Worm (Caenorhabditis elegans) whole organism, late embryonic: ENCODE measurements around the gene rbr-2.

ENCODE experiments used
- C08G9.2 ChIP-seq: sonication (generic microtip); optimal IDR thresholded peaks from 2 replicates; lab custom pipeline; 2016; ENCODE audit warnings: mild to moderate bottlenecking, missing genetic modification characterization, moderate library complexity, missing compliant biosample characterization
- K02D7.2 ChIP-seq: sonication (generic microtip); optimal IDR thresholded peaks from 2 replicates; lab custom pipeline; 2017; ENCODE audit warnings: mild to moderate bottlenecking, missing genetic modification characterization, missing compliant biosample characterization
- T23F11.4 ChIP-seq: fragments of 200-800 bp; sonication (Bioruptor generic); optimal IDR thresholded peaks from 2 replicates; lab custom pipeline; 2018; ENCODE audit warnings: mild to moderate bottlenecking, missing genetic modification characterization, missing compliant biosample characterization
- ama-1 ChIP-seq: fragments of 150-350 bp; optimal IDR thresholded peaks from 2 replicates; lab custom pipeline; 2014
- ceh-18 ChIP-seq: sonication (generic microtip); optimal IDR thresholded peaks from 2 replicates; lab custom pipeline; 2016; ENCODE audit warnings: missing genetic modification characterization, missing compliant biosample characterization
- ceh-2 ChIP-seq: sonication (generic microtip); optimal IDR thresholded peaks from 2 replicates; lab custom pipeline; 2016; ENCODE audit warnings: missing genotype, missing genetic modification characterization, missing compliant biosample characterization
- ceh-24 ChIP-seq: sonication (generic microtip); optimal IDR thresholded peaks from 2 replicates; lab custom pipeline; 2016; ENCODE audit warnings: mild to moderate bottlenecking, missing genetic modification characterization, missing compliant biosample characterization
- ceh-30 ChIP-seq: fragments of 150-350 bp; optimal IDR thresholded peaks from 2 replicates; lab custom pipeline; 2014; ENCODE audit warnings: missing biosample characterization, missing genetic modification characterization
- ceh-31 ChIP-seq: sonication (generic microtip); optimal IDR thresholded peaks from 2 replicates; lab custom pipeline; 2016; ENCODE audit warnings: missing genetic modification characterization, missing compliant biosample characterization
- ceh-48 ChIP-seq: sonication (generic microtip); optimal IDR thresholded peaks from 2 replicates; lab custom pipeline; 2016; ENCODE audit warnings: missing genetic modification characterization, inconsistent platforms, missing compliant biosample characterization
- che-1 ChIP-seq: sonication (generic microtip); optimal IDR thresholded peaks from 2 replicates; lab custom pipeline; 2016; ENCODE audit warnings: mild to moderate bottlenecking, missing genetic modification characterization, missing compliant biosample characterization
- elt-2 ChIP-seq: sonication (generic microtip); optimal IDR thresholded peaks from 2 replicates; lab custom pipeline; 2016; ENCODE audit warnings: missing genetic modification reagents, missing genetic modification characterization, missing compliant biosample characterization
- ets-4 ChIP-seq: sonication (generic microtip); optimal IDR thresholded peaks from 2 replicates; lab custom pipeline; 2016; ENCODE audit warnings: missing genetic modification characterization, missing compliant biosample characterization
- eyg-1 ChIP-seq: sonication (generic microtip); optimal IDR thresholded peaks from 2 replicates; lab custom pipeline; 2016; ENCODE audit warnings: missing genotype, missing genetic modification characterization, missing compliant biosample characterization
- fax-1 ChIP-seq: sonication (generic microtip); optimal IDR thresholded peaks from 2 replicates; lab custom pipeline; 2016; ENCODE audit warnings: missing genotype, missing genetic modification characterization, missing compliant biosample characterization
- fkh-10 ChIP-seq: fragments of 150-350 bp; optimal IDR thresholded peaks from 2 replicates; lab custom pipeline; 2014; ENCODE audit warnings: missing biosample characterization, missing genetic modification reagents, missing genetic modification characterization
- hlh-13 ChIP-seq: fragments of 200-800 bp; sonication (Bioruptor generic); optimal IDR thresholded peaks from 2 replicates; lab custom pipeline; 2018; ENCODE audit warnings: mild to moderate bottlenecking, missing genetic modification characterization, missing compliant biosample characterization
- hlh-15 ChIP-seq: sonication (generic microtip); optimal IDR thresholded peaks from 2 replicates; lab custom pipeline; 2016; ENCODE audit warnings: missing genetic modification characterization, missing compliant biosample characterization
- hlh-30 ChIP-seq: sonication (generic microtip); optimal IDR thresholded peaks from 2 replicates; lab custom pipeline; 2017; ENCODE audit warnings: antibody characterized with exemption, missing genetic modification characterization, missing compliant biosample characterization; ENCODE audit not compliant: insufficient read depth
- lim-6 ChIP-seq: sonication (generic microtip); optimal IDR thresholded peaks from 2 replicates; lab custom pipeline; 2016; ENCODE audit warnings: missing genetic modification characterization, missing compliant biosample characterization
- lin-11 ChIP-seq: fragments of 200-800 bp; sonication (Bioruptor generic); optimal IDR thresholded peaks from 2 replicates; lab custom pipeline; 2018; ENCODE audit warnings: mild to moderate bottlenecking, missing genetic modification characterization, missing compliant biosample characterization
- mec-3 ChIP-seq: sonication (generic microtip); optimal IDR thresholded peaks from 2 replicates; lab custom pipeline; 2016; ENCODE audit warnings: borderline replicate concordance, missing genetic modification characterization, missing compliant biosample characterization
- nfya-1 ChIP-seq: sonication (generic microtip); optimal IDR thresholded peaks from 2 replicates; lab custom pipeline; 2017; ENCODE audit warnings: missing genetic modification characterization, mild to moderate bottlenecking, missing compliant biosample characterization, antibody characterized with exemption, moderate library complexity
- nhr-11 ChIP-seq: fragments of 150-350 bp; optimal IDR thresholded peaks from 2 replicates; lab custom pipeline; 2014; ENCODE audit warnings: missing biosample characterization, missing genetic modification characterization
- npax-4 ChIP-seq: sonication (generic microtip); optimal IDR thresholded peaks from 2 replicates; lab custom pipeline; 2016; ENCODE audit warnings: missing genetic modification characterization, missing compliant biosample characterization
- pag-3 ChIP-seq: sonication (generic microtip); optimal IDR thresholded peaks from 2 replicates; lab custom pipeline; 2016; ENCODE audit warnings: missing compliant biosample characterization, missing genetic modification characterization, borderline replicate concordance
- pha-4 ChIP-seq: fragments of 150-350 bp; optimal IDR thresholded peaks from 2 replicates; lab custom pipeline; 2018; ENCODE audit warnings: missing biosample characterization, missing genetic modification reagents, missing genetic modification characterization
- sox-2 ChIP-seq: fragments of 200-800 bp; sonication (Bioruptor generic); IDR thresholded peaks from 2 replicates; pipeline ENCODE4 v1.3.6; 2022; ENCODE audit warnings: missing genetic modification reagents, missing genetic modification characterization, missing compliant biosample characterization
- sox-4 ChIP-seq: sonication (generic microtip); optimal IDR thresholded peaks from 2 replicates; lab custom pipeline; 2017; ENCODE audit warnings: mild to moderate bottlenecking, missing genetic modification characterization, inconsistent platforms, missing compliant biosample characterization
- tbx-2 ChIP-seq: sonication (generic microtip); optimal IDR thresholded peaks from 2 replicates; lab custom pipeline; 2016; ENCODE audit warnings: missing genetic modification characterization, missing compliant biosample characterization
- ttx-3 ChIP-seq: sonication (generic microtip); optimal IDR thresholded peaks from 2 replicates; lab custom pipeline; 2016; ENCODE audit warnings: missing genetic modification reagents, missing genetic modification characterization, missing compliant biosample characterization
- unc-42 ChIP-seq: sonication (generic microtip); optimal IDR thresholded peaks from 2 replicates; lab custom pipeline; 2016; ENCODE audit warnings: missing genotype, missing genetic modification characterization, missing compliant biosample characterization
- unc-55 ChIP-seq: sonication (generic microtip); optimal IDR thresholded peaks from 2 replicates; lab custom pipeline; 2017; ENCODE audit warnings: missing biosample characterization, missing genetic modification reagents, missing genetic modification characterization
- unc-86 ChIP-seq: sonication (generic microtip); optimal IDR thresholded peaks from 2 replicates; lab custom pipeline; 2016; ENCODE audit warnings: missing genetic modification characterization, missing compliant biosample characterization
- zip-5 ChIP-seq: sonication (generic microtip); optimal IDR thresholded peaks from 2 replicates; lab custom pipeline; 2016; ENCODE audit warnings: missing genetic modification characterization, missing compliant biosample characterization
- ztf-16 ChIP-seq: sonication (generic microtip); optimal IDR thresholded peaks from 2 replicates; lab custom pipeline; 2017; ENCODE audit warnings: missing genetic modification characterization, missing compliant biosample characterization

Gene rbr-2

DNA sequence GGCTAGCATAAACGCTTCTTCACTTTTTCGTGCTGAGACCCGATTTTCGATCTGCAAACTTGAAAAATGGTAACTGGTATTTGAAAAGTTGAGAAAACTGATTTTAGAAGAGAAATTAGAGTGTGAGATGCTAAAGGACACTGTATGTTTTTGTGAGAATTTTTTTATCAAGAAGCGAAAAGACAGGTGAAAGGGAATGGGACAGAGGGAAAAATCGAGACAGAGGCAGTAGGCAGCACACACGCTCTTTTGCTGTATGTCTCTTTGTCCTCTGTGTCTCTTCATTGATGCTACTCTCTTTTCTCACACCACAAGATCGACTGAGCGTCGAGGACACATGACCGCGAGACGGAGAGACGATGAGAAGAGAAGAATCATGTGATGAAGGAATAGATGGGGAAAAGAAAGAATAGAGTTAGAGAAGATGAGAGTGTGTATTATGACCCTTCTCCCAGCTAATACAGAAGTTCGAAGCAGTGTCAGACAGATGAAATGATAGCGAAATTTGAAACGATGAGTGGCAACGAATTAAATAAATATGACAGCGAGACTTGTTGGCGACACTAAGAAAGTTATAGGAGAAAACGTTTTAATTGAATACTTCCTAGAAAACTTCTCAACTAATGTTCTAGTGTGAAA, 16.1 kb downstream of the rbr-2 start, which contains the start of gene lgg-2 (continued):
- no peak for TF ChIP-seq ceh-24 (tag; lab: Kevin White, UChicago)
- no peak for TF ChIP-seq npax-4 (tag; lab: Kevin White, UChicago)
- TF ChIP-seq ets-4 (tag; lab: Kevin White, UChicago), result peak; percentile 29
- no peak for TF ChIP-seq sox-2 (GFP tag; lab: Robert Waterston, UW)
- TF ChIP-seq ceh-2 (tag; lab: Kevin White, UChicago), result no peak
- peak; percentile 37 for TF ChIP-seq elt-2 (tag; lab: Kevin White, UChicago)
- no peak for TF ChIP-seq ztf-16 (tag; lab: Kevin White, UChicago)
- peak; percentile 100 for TF ChIP-seq hlh-30 (tag; lab: Kevin White, UChicago)
- TF ChIP-seq pag-3 (tag; lab: Kevin White, UChicago), result no peak
- no peak for TF ChIP-seq ama-1
- TF ChIP-seq unc-55 (GFP tag; lab: Kevin White, UChicago), result peak; percentile 69
- no peak for TF ChIP-seq T23F11.4 (GFP tag; lab: Kevin White, UChicago)
- TF ChIP-seq fax-1 (tag; lab: Kevin White, UChicago), result peak; percentile 45
- no peak for TF ChIP-seq hlh-13 (GFP tag; lab: Kevin White, UChicago)
- TF ChIP-seq pha-4 (tag; lab: Kevin White, UChicago), result no peak

DNA sequence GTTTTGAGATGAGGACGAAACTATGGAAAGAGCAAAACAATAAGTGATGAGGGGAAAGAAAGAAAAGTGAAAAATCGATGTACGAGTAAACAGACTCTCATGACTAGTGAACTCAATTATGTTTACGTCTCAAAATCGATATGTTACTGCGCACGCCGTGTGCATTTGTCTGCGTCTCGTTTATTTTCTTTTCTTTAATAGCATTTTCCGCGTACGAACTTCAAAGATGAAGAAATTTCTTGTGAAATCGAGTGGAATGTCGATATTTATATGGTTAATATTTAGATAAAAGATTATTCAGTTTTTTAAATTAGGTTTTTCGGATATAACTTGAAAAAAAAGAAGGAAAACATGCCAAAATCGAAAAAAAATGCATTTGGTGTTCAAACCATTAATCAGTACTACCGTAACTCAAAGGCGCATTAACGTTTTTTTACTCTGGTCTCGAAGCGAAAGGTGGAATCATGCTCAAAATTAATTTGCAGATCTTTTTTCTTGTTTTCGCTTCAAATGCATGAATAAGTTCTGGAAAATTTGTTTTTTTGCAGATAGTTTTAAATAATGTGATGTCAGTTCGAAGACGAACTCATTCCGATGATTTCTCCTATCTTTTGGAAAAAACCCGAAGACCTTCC, 17.2 kb downstream of the rbr-2 start, which contains the start of gene fic-1:
TSS of gene fic-1 (plus strand) at position 549 of the 635 bp plus-strand sequence.
- TF ChIP-seq ceh-48 (tag; lab: Kevin White, UChicago) (peak; percentile 98), ceh-31 (tag; lab: Kevin White, UChicago) (peak; percentile 78), tbx-2 (peak; percentile 18), nhr-11 (tag; lab: Kevin White, UChicago) (no peak), zip-5 (tag; lab: Kevin White, UChicago) (no peak), C08G9.2 (tag; lab: Kevin White, UChicago) (no peak), hlh-30 (tag; lab: Kevin White, UChicago) (peak; percentile 56), eyg-1 (tag; lab: Kevin White, UChicago) (no peak), nfya-1 (peak; percentile 52), unc-55 (GFP tag; lab: Kevin White, UChicago) (peak; percentile 13), che-1 (tag; lab: Kevin White, UChicago) (no peak), unc-42 (tag; lab: Kevin White, UChicago) (peak; percentile 99)

ce11 chrIV:10948797-10949196, 28.9 kb downstream of the rbr-2 start, which contains the start of gene Y69E1A.1:
Y69E1A.1 (minus strand) TSS chrIV:10948897.
- TF ChIP-seq nhr-11 (tag; lab: Kevin White, UChicago), result no peak
- no peak for TF ChIP-seq sox-4 (tag; lab: Kevin White, UChicago)
- no peak for TF ChIP-seq lin-11
- no peak for TF ChIP-seq K02D7.2 (tag; lab: Kevin White, UChicago)
- no peak for TF ChIP-seq ceh-30 (tag; lab: Kevin White, UChicago)
- TF ChIP-seq ttx-3 (tag; lab: Kevin White, UChicago), result no peak
- TF ChIP-seq unc-86 (tag; lab: Kevin White, UChicago), result no peak
- no peak for TF ChIP-seq ets-4 (tag; lab: Kevin White, UChicago)
- TF ChIP-seq ceh-24 (tag; lab: Kevin White, UChicago), result no peak
- TF ChIP-seq ceh-18 (tag; lab: Kevin White, UChicago), result no peak
- no peak for TF ChIP-seq tbx-2
- TF ChIP-seq mec-3 (tag; lab: Kevin White, UChicago), result no peak
- no peak for TF ChIP-seq che-1 (tag; lab: Kevin White, UChicago)
- TF ChIP-seq eyg-1 (tag; lab: Kevin White, UChicago), result no peak
- no peak for TF ChIP-seq hlh-30 (tag; lab: Kevin White, UChicago)
- no peak for TF ChIP-seq fkh-10 (GFP tag; lab: Kevin White, UChicago)
- TF ChIP-seq ama-1, result no peak
- TF ChIP-seq hlh-15 (tag; lab: Kevin White, UChicago), result no peak
- TF ChIP-seq lim-6 (tag; lab: Kevin White, UChicago), result no peak
